Fruit fly (Drosophila melanogaster) S2 (cell line): ENCODE data around the gene CG10492.

Experiments used
- CG8478 ChIP-seq: fragments of >200 bp; optimal IDR thresholded peaks from 2 replicates; lab custom pipeline; 2018
- CTCF ChIP-seq, 2 experiments: fragments of >200 bp; optimal IDR thresholded peaks; 2 replicates each; lab custom pipeline; 2018

- TF ChIP-seq CG8478 (lab: Kevin White, UChicago), result no peak
- no peak for TF ChIP-seq CTCF (optimal IDR thresholded peaks at IDR 0.05; lab: Kevin White, UChicago)
Observed at dm6 chr2L:19074099-19074828, 20.4 kb downstream of the CG10492 start, which contains the start of gene CG17572.
